Fruit fly (Drosophila melanogaster): Measurements from ENCODE around the gene CG3191.

The CG3191 gene

dm6 chrX:2296230-2297044 is 44.6 kb upstream of the CG3191 start (continued):
- peak; percentile 97 for TF ChIP-seq shn (GFP tag; optimal IDR thresholded peaks at IDR 0.05)
- TF ChIP-seq C15 (GFP tag; IDR thresholded peaks at IDR 0.05): peak; percentile 54; the same call in 1 of the 3 replicates
- peak; percentile 95 for TF ChIP-seq CG30431 (GFP tag; optimal IDR thresholded peaks at IDR 0.05)
- peak; percentile 94 for TF ChIP-seq CG2875 (GFP tag; optimal IDR thresholded peaks at IDR 0.05)
- TF ChIP-seq CG16813 (GFP tag; IDR thresholded peaks at IDR 0.05; ENCODE audit: partially characterized antibody): no peak
- TF ChIP-seq CG10654 (GFP tag; optimal IDR thresholded peaks at IDR 0.05): peak; percentile 88
- peak; percentile 95 for TF ChIP-seq dmrt11E (tag; optimal IDR thresholded peaks at IDR 0.05)
- no peak for TF ChIP-seq hbn (GFP tag; IDR thresholded peaks at IDR 0.05; ENCODE audit: partially characterized antibody)
- TF ChIP-seq CG13624 (GFP tag; optimal IDR thresholded peaks at IDR 0.05): peak; percentile 94
- peak; percentile 87 for TF ChIP-seq ac (GFP tag; optimal IDR thresholded peaks at IDR 0.05)
- peak; percentile 90 for TF ChIP-seq repo (GFP tag; optimal IDR thresholded peaks at IDR 0.05)

dm6 chrX:2295435-2296229 is 43.8 kb upstream of the CG3191 start, which contains the start of gene Raf:
Raf (plus strand) TSS chrX:2295466.
- TF ChIP-seq B-H1 (GFP tag; IDR thresholded peaks at IDR 0.05) (0 out of 3 replicates have a peak, but pooled peaks have one; percentile 54), Kr (GFP tag; optimal IDR thresholded peaks at IDR 0.05) (peak; percentile 26), exex (tag; optimal IDR thresholded peaks at IDR 0.05) (peak; percentile 61), crol (GFP tag; IDR thresholded peaks at IDR 0.05) (peak; percentile 93), vnd (GFP tag; IDR thresholded peaks at IDR 0.05; ENCODE audit: partially characterized antibody) (0 out of 3 replicates have a peak, but pooled peaks have one; percentile 20), jigr1 (GFP tag; IDR thresholded peaks at IDR 0.05) (peak; percentile 78; the same call in 1 of the 3 replicates), pros (GFP tag; optimal IDR thresholded peaks at IDR 0.05) (peak; percentile 19), en (GFP tag; optimal IDR thresholded peaks at IDR 0.05) (no peak), CG13287 (GFP tag; IDR thresholded peaks at IDR 0.05; ENCODE audit: partially characterized antibody) (0 out of 2 replicates have a peak, but pooled peaks have one; percentile 13), CG1792 (GFP tag; optimal IDR thresholded peaks at IDR 0.05) (no peak), CG2889 (GFP tag; IDR thresholded peaks at IDR 0.05) (peak; percentile 62; the same call in 1 of the 3 replicates), sd (tag; optimal IDR thresholded peaks at IDR 0.05) (peak; percentile 16), otp (GFP tag; IDR thresholded peaks at IDR 0.05) (peak; percentile 64; the same call in 2 of the 3 replicates), CG6791 (GFP tag; IDR thresholded peaks at IDR 0.05; ENCODE audit: partially characterized antibody) (0 out of 3 replicates have a peak, but pooled peaks have one; percentile 30), Dbx (GFP tag; IDR thresholded peaks at IDR 0.05) (0 out of 3 replicates have a peak, but pooled peaks have one; percentile 40), wdn (GFP tag; IDR thresholded peaks at IDR 0.05) (peak; percentile 71), Camta (GFP tag; optimal IDR thresholded peaks at IDR 0.05) (no peak), Trl (optimal IDR thresholded peaks at IDR 0.05) (peak; percentile 88 to 95), Trl (GFP tag; optimal IDR thresholded peaks at IDR 0.05) (no peak), CG4360 (GFP tag; IDR thresholded peaks at IDR 0.05) (peak; percentile 51; the same call in 1 of the 2 replicates), Fer2 (tag; optimal IDR thresholded peaks at IDR 0.05) (peak; percentile 63), cad (GFP tag; optimal IDR thresholded peaks at IDR 0.05) (peak; percentile 21), CG14710 (tag; optimal IDR thresholded peaks at IDR 0.05) (no peak), CG9797 (GFP tag; optimal IDR thresholded peaks at IDR 0.05) (no peak), cg (GFP tag; optimal IDR thresholded peaks at IDR 0.05) (peak; percentile 36), CG3726 (GFP tag; IDR thresholded peaks at IDR 0.05) (0 out of 3 replicates have a peak, but pooled peaks have one; percentile 71), peb (GFP tag; IDR thresholded peaks at IDR 0.05) (0 out of 2 replicates have a peak, but pooled peaks have one; percentile 6), CG3163 (GFP tag; optimal IDR thresholded peaks at IDR 0.05) (no peak), CHES-1-like (GFP tag; optimal IDR thresholded peaks at IDR 0.05) (no peak), yki (optimal IDR thresholded peaks at IDR 0.05) (peak; percentile 31), CG7556 (GFP tag; optimal IDR thresholded peaks at IDR 0.05) (no peak), CG15073 (GFP tag; optimal IDR thresholded peaks at IDR 0.05) (peak; percentile 63), CG15011 (GFP tag; optimal IDR thresholded peaks at IDR 0.05) (no peak), Dip2 (GFP tag; IDR thresholded peaks at IDR 0.05) (no peak), chinmo (GFP tag; IDR thresholded peaks at IDR 0.05; ENCODE audit: partially characterized antibody) (peak; percentile 37; the same call in 1 of the 4 replicates)

Data from whole organism, embryonic.